Fruit fly (Drosophila melanogaster) whole organism, embryonic: Measurements from ENCODE around the gene UQCR-C2.

Experiments
- CG10267 ChIP-seq: fragments of 200-800 bp; sonication (Bioruptor generic); optimal IDR thresholded peaks from 2 replicates; lab custom pipeline; 2018; ENCODE audit warnings: missing biosample characterization, mild to moderate bottlenecking, missing genetic modification characterization, moderate library complexity
- CG10366 ChIP-seq: fragments of 200-800 bp; sonication (Bioruptor generic); IDR thresholded peaks from 2 replicates; pipeline ENCODE4 v1.3.6; 2022; ENCODE audit warnings: missing biosample characterization, missing genetic modification characterization
- CG1233 ChIP-seq: fragments of 200-800 bp; sonication (Bioruptor generic); optimal IDR thresholded peaks from 4 replicates; lab custom pipeline; 2018; ENCODE audit warnings: missing biosample characterization, mild to moderate bottlenecking, missing genetic modification characterization
- CG17568 ChIP-seq: fragments of 200-800 bp; sonication (Bioruptor generic); optimal IDR thresholded peaks from 2 replicates; lab custom pipeline; 2018; ENCODE audit warnings: missing biosample characterization, mild to moderate bottlenecking, missing genetic modification characterization, moderate library complexity
- CG1832 ChIP-seq: fragments of 200-800 bp; sonication (Bioruptor generic); optimal IDR thresholded peaks from 2 replicates; lab custom pipeline; 2017; ENCODE audit warnings: missing biosample characterization, mild to moderate bottlenecking, missing genetic modification characterization, inconsistent platforms
- CG2116 ChIP-seq: fragments of 200-800 bp; sonication (Bioruptor generic); optimal IDR thresholded peaks from 3 replicates; lab custom pipeline; 2018; ENCODE audit warnings: missing biosample characterization, mild to moderate bottlenecking, missing genetic modification characterization
- CG2202 ChIP-seq: fragments of 200-800 bp; sonication (Bioruptor generic); optimal IDR thresholded peaks from 2 replicates; lab custom pipeline; 2018; ENCODE audit warnings: missing biosample characterization, mild to moderate bottlenecking, missing genetic modification characterization
- CG3065 ChIP-seq: fragments of 200-800 bp; sonication (Bioruptor generic); optimal IDR thresholded peaks from 2 replicates; lab custom pipeline; 2016; ENCODE audit warnings: missing biosample characterization, missing genetic modification characterization
- CG3163 ChIP-seq: fragments of 200-800 bp; sonication (Bioruptor generic); optimal IDR thresholded peaks from 3 replicates; lab custom pipeline; 2016; ENCODE audit warnings: missing biosample characterization, missing genetic modification characterization
- CG32767 ChIP-seq: fragments of 200-800 bp; sonication (Bioruptor generic); IDR thresholded peaks from 2 replicates; pipeline ENCODE4 v1.3.6; 2022; ENCODE audit warnings: missing biosample characterization, missing genetic modification characterization
- CG4820 ChIP-seq: fragments of 200-800 bp; sonication (Bioruptor generic); optimal IDR thresholded peaks from 3 replicates; lab custom pipeline; 2016; ENCODE audit warnings: missing biosample characterization, missing genetic modification characterization
- CG7556 ChIP-seq: fragments of 200-800 bp; sonication (Bioruptor generic); optimal IDR thresholded peaks from 2 replicates; lab custom pipeline; 2017; ENCODE audit warnings: missing biosample characterization, mild to moderate bottlenecking, missing genetic modification characterization
- CG7745 ChIP-seq: fragments of 200-800 bp; sonication (Bioruptor generic); optimal IDR thresholded peaks from 2 replicates; lab custom pipeline; 2018; ENCODE audit warnings: missing biosample characterization, mild to moderate bottlenecking, missing genetic modification characterization, moderate library complexity
- CG7786 ChIP-seq: fragments of 200-800 bp; sonication (Bioruptor generic); optimal IDR thresholded peaks from 2 replicates; lab custom pipeline; 2016; ENCODE audit warnings: missing biosample characterization, missing genetic modification characterization
- CG8290 ChIP-seq, 3 experiments: fragments of 200-800 bp; sonication (Bioruptor generic); optimal IDR thresholded peaks; 2 replicates each; lab custom pipeline; 2016 to 2019; ENCODE audit warnings: missing biosample characterization in 3 of 3, missing genetic modification characterization in 3 of 3, mild to moderate bottlenecking in 2 of 3, moderate library complexity in 1 of 3
- CG8924 ChIP-seq: fragments of 200-800 bp; optimal IDR thresholded peaks from 3 replicates; lab custom pipeline; 2019; ENCODE audit warnings: missing biosample characterization, mild to moderate bottlenecking, missing genetic modification characterization, moderate library complexity
- CG9437 ChIP-seq: fragments of 200-800 bp; sonication (Bioruptor generic); optimal IDR thresholded peaks from 2 replicates; lab custom pipeline; 2018; ENCODE audit warnings: missing biosample characterization, mild to moderate bottlenecking, missing genetic modification characterization
- D19A ChIP-seq: fragments of 200-800 bp; optimal IDR thresholded peaks from 3 replicates; lab custom pipeline; 2019; ENCODE audit warnings: missing biosample characterization, mild to moderate bottlenecking, missing genetic modification characterization, moderate library complexity
- E2f1 ChIP-seq: fragments of 200-800 bp; sonication (Bioruptor generic); IDR thresholded peaks from 2 replicates; pipeline ENCODE4 v1.3.6; 2022; ENCODE audit warnings: missing biosample characterization, missing genetic modification characterization
- E2f2 ChIP-seq: fragments of 200-800 bp; sonication (Bioruptor generic); IDR thresholded peaks from 2 replicates; pipeline ENCODE4 v1.3.6; 2022; ENCODE audit warnings: missing biosample characterization, missing genetic modification characterization
- Fer1 ChIP-seq: fragments of 200-800 bp; sonication (Bioruptor generic); optimal IDR thresholded peaks from 2 replicates; lab custom pipeline; 2017; ENCODE audit warnings: missing biosample characterization, mild to moderate bottlenecking, missing genetic modification characterization
- Hr51 ChIP-seq, 2 experiments: fragments of 200-800 bp; sonication (Bioruptor generic); optimal IDR thresholded peaks; 2 replicates in 1 of 2; 3 replicates in 1 of 2; lab custom pipeline; 2016 to 2018; ENCODE audit warnings: missing biosample characterization in 2 of 2, missing genetic modification characterization in 2 of 2, mild to moderate bottlenecking in 1 of 2, moderate library complexity in 1 of 2
- Spps ChIP-seq: fragments of 200-800 bp; sonication (Bioruptor generic); optimal IDR thresholded peaks from 2 replicates; lab custom pipeline; 2018; ENCODE audit warnings: missing biosample characterization, mild to moderate bottlenecking, missing genetic modification characterization
- Trl ChIP-seq, 3 experiments: fragments of >200 bp in 2 of 3; fragments of 200-800 bp in 1 of 3; sonication (Bioruptor generic) in 1 of 3; optimal IDR thresholded peaks; 2 replicates in 1 of 3; 3 replicates in 2 of 3; lab custom pipeline; 2016 to 2017; ENCODE audit warnings: missing biosample characterization in 1 of 3, missing genetic modification characterization in 1 of 3
- br ChIP-seq: fragments of >200 bp; optimal IDR thresholded peaks from 2 replicates; lab custom pipeline; 2017
- cwo ChIP-seq: fragments of 200-800 bp; sonication (Bioruptor generic); optimal IDR thresholded peaks from 3 replicates; lab custom pipeline; 2017; ENCODE audit warnings: missing biosample characterization, missing genetic modification characterization, mild to moderate bottlenecking, moderate library complexity, missing genetic modification reagents
- dmrt11E ChIP-seq: fragments of 200-800 bp; sonication (Bioruptor generic); optimal IDR thresholded peaks from 3 replicates; lab custom pipeline; 2018; ENCODE audit warnings: missing biosample characterization, mild to moderate bottlenecking, missing genetic modification characterization, moderate library complexity
- dmrt99B ChIP-seq: fragments of 200-800 bp; sonication (Bioruptor generic); optimal IDR thresholded peaks from 2 replicates; lab custom pipeline; 2018; ENCODE audit warnings: missing biosample characterization, mild to moderate bottlenecking, missing genetic modification characterization, moderate library complexity
- eve ChIP-seq, 2 experiments: fragments of >200 bp; optimal IDR thresholded peaks; 2 replicates each; lab custom pipeline; 2017; ENCODE audit warnings: missing biosample characterization in 2 of 2, missing genetic modification characterization in 2 of 2
- fd64A ChIP-seq: fragments of 200-800 bp; sonication (Bioruptor generic); optimal IDR thresholded peaks from 3 replicates; lab custom pipeline; 2018; ENCODE audit warnings: missing biosample characterization, mild to moderate bottlenecking, missing genetic modification characterization
- fu2 ChIP-seq: fragments of 200-800 bp; sonication (Bioruptor generic); optimal IDR thresholded peaks from 2 replicates; lab custom pipeline; 2016; ENCODE audit warnings: missing biosample characterization, missing genetic modification characterization
- hbn ChIP-seq: fragments of 200-800 bp; sonication (Bioruptor generic); IDR thresholded peaks from 2 replicates; pipeline ENCODE4 v1.3.6; 2022; ENCODE audit warnings: missing biosample characterization, missing genetic modification characterization; ENCODE audit not compliant: partially characterized antibody
- hth ChIP-seq: fragments of >200 bp; optimal IDR thresholded peaks from 2 replicates; lab custom pipeline; 2017; ENCODE audit warnings: inconsistent platforms
- kah ChIP-seq: fragments of 200-800 bp; sonication (Bioruptor generic); optimal IDR thresholded peaks from 2 replicates; lab custom pipeline; 2018; ENCODE audit warnings: missing biosample characterization, mild to moderate bottlenecking, missing genetic modification characterization
- nau ChIP-seq: fragments of 200-800 bp; sonication (Bioruptor generic); optimal IDR thresholded peaks from 3 replicates; lab custom pipeline; 2017; ENCODE audit warnings: missing biosample characterization, mild to moderate bottlenecking, missing genetic modification characterization, missing genetic modification reagents
- oc ChIP-seq: fragments of 200-800 bp; sonication (Bioruptor generic); optimal IDR thresholded peaks from 2 replicates; lab custom pipeline; 2018; ENCODE audit warnings: missing biosample characterization, mild to moderate bottlenecking, missing genetic modification characterization, moderate library complexity
- row ChIP-seq: fragments of 200-800 bp; sonication (Bioruptor generic); IDR thresholded peaks from 3 replicates; pipeline ENCODE4 v1.3.6; 2022; ENCODE audit warnings: missing biosample characterization, missing genetic modification characterization
- run ChIP-seq: fragments of 200-800 bp; sonication (Bioruptor generic); optimal IDR thresholded peaks from 3 replicates; lab custom pipeline; 2018; ENCODE audit warnings: missing biosample characterization, mild to moderate bottlenecking, missing genetic modification characterization
- slp2 ChIP-seq: fragments of 200-800 bp; sonication (Bioruptor generic); optimal IDR thresholded peaks from 2 replicates; lab custom pipeline; 2016; ENCODE audit warnings: missing biosample characterization, missing genetic modification characterization
- sob ChIP-seq: fragments of 200-800 bp; sonication (Bioruptor generic); IDR thresholded peaks from 2 replicates; pipeline ENCODE4 v1.3.6; 2022; ENCODE audit warnings: missing biosample characterization, missing genetic modification characterization
- sqz ChIP-seq: fragments of 200-800 bp; sonication (Bioruptor generic); optimal IDR thresholded peaks from 3 replicates; lab custom pipeline; 2018; ENCODE audit warnings: missing biosample characterization, mild to moderate bottlenecking, missing genetic modification characterization
- stwl ChIP-seq: fragments of 200-800 bp; sonication (Bioruptor generic); optimal IDR thresholded peaks from 3 replicates; lab custom pipeline; 2018; ENCODE audit warnings: missing biosample characterization, mild to moderate bottlenecking, missing genetic modification characterization, moderate library complexity
- vvl ChIP-seq: fragments of 200-800 bp; sonication (Bioruptor generic); IDR thresholded peaks from 2 replicates; pipeline ENCODE4 v1.3.6; 2022; ENCODE audit warnings: missing biosample characterization, missing genetic modification characterization

Gene UQCR-C2

dm6 chr3L:16567495-16567894 is 16.4 kb upstream of the UQCR-C2 start (continued):
- TF ChIP-seq sob (GFP tag; lab: Robert Waterston, UW) = no peak
- peak; percentile 43 for TF ChIP-seq run (tag; lab: Kevin White, UChicago)
- peak; percentile 60; the same call in 1 of the 2 replicates for TF ChIP-seq vvl (GFP tag; lab: Robert Waterston, UW)
- TF ChIP-seq CG9437 (GFP tag; lab: Kevin White, UChicago) = peak; percentile 53
- peak; percentile 50 for TF ChIP-seq E2f1 (GFP tag; lab: Robert Waterston, UW)
- TF ChIP-seq Hr51 (GFP tag; optimal IDR thresholded peaks at IDR 0.05; lab: Kevin White, UChicago) = peak in 1 of 2 experiments; percentile 79
- TF ChIP-seq CG7556 = peak; percentile 40
- TF ChIP-seq CG1233 (GFP tag; lab: Kevin White, UChicago) = peak; percentile 20
- TF ChIP-seq CG10366 = peak; percentile 33; the same call in 1 of the 2 replicates
- no peak for TF ChIP-seq slp2 (GFP tag; lab: Kevin White, UChicago)
- peak; percentile 43 for TF ChIP-seq nau (GFP tag; lab: Kevin White, UChicago)
- TF ChIP-seq CG3065 = peak; percentile 38
- TF ChIP-seq hbn (GFP tag; lab: Robert Waterston, UW) = no peak
- TF ChIP-seq dmrt99B (tag; lab: Kevin White, UChicago) = peak; percentile 77
- TF ChIP-seq Trl (optimal IDR thresholded peaks at IDR 0.05; lab: Kevin White, UChicago) = no peak
- TF ChIP-seq Trl (GFP tag; optimal IDR thresholded peaks at IDR 0.05; lab: Kevin White, UChicago) = no peak
- peak; percentile 11 for TF ChIP-seq CG2116 (GFP tag; lab: Kevin White, UChicago)
- no peak for TF ChIP-seq hth (lab: Kevin White, UChicago)
- peak; percentile 8 for TF ChIP-seq CG8290 (GFP tag; optimal IDR thresholded peaks at IDR 0.05; lab: Kevin White, UChicago)
- TF ChIP-seq CG8290 (tag; optimal IDR thresholded peaks at IDR 0.05; lab: Kevin White, UChicago) = no peak
- peak; percentile 73 for TF ChIP-seq dmrt11E (tag; lab: Kevin White, UChicago)
- peak; percentile 53 for TF ChIP-seq oc (tag; lab: Kevin White, UChicago)
- TF ChIP-seq CG1832 (GFP tag; lab: Kevin White, UChicago) = no peak
- peak; percentile 63 for TF ChIP-seq CG2202
- peak in 1 of 2 experiments; percentile 76 for TF ChIP-seq eve (GFP tag; optimal IDR thresholded peaks at IDR 0.05; lab: Kevin White, UChicago)
- TF ChIP-seq CG8924 = peak; percentile 75
- TF ChIP-seq sqz = peak; percentile 9
- TF ChIP-seq kah (GFP tag; lab: Kevin White, UChicago) = peak; percentile 98
- TF ChIP-seq CG7745 (tag; lab: Kevin White, UChicago) = no peak
- peak; percentile 29 for TF ChIP-seq cwo
- peak; percentile 35 for TF ChIP-seq E2f2 (GFP tag; lab: Robert Waterston, UW)
- no peak for TF ChIP-seq CG3163 (GFP tag; lab: Kevin White, UChicago)
- TF ChIP-seq CG10267 (tag; lab: Kevin White, UChicago) = peak; percentile 67
- peak; percentile 38 for TF ChIP-seq Fer1 (GFP tag; lab: Kevin White, UChicago)
- TF ChIP-seq CG4820 (GFP tag; lab: Kevin White, UChicago) = peak; percentile 48
- peak; percentile 45 for TF ChIP-seq Spps
- no peak for TF ChIP-seq br
- no peak for TF ChIP-seq CG7786 (GFP tag; lab: Kevin White, UChicago)
- peak; percentile 12 for TF ChIP-seq CG17568 (GFP tag; lab: Kevin White, UChicago)
- peak; percentile 72 for TF ChIP-seq row
- TF ChIP-seq CG32767 = 0 out of 2 replicates have a peak, but pooled peaks have one; percentile 8
- no peak for TF ChIP-seq fu2 (GFP tag; lab: Kevin White, UChicago)
- no peak for TF ChIP-seq stwl (tag; lab: Kevin White, UChicago)
- peak; percentile 68 for TF ChIP-seq D19A (tag; lab: Kevin White, UChicago)
- TF ChIP-seq fd64A (GFP tag; lab: Kevin White, UChicago) = peak; percentile 77
